Worm (Caenorhabditis elegans) whole organism, L3 larva: ENCODE results near the gene dnj-20.

Experiments
- R02D3.7 ChIP-seq: fragments of 150-350 bp; optimal IDR thresholded peaks from 2 replicates; lab custom pipeline; 2014; ENCODE audit warnings: missing biosample characterization, missing genetic modification characterization
- ZK546.5 ChIP-seq: sonication (generic microtip); optimal IDR thresholded peaks from 2 replicates; lab custom pipeline; 2017; ENCODE audit warnings: missing biosample characterization, missing genetic modification characterization
- aly-2 ChIP-seq: fragments of 150-350 bp; optimal IDR thresholded peaks from 2 replicates; lab custom pipeline; 2014; ENCODE audit warnings: missing biosample characterization, missing genetic modification characterization
- ama-1 ChIP-seq: fragments of 150-350 bp; optimal IDR thresholded peaks from 2 replicates; lab custom pipeline; 2018
- ceh-16 ChIP-seq: sonication (generic microtip); optimal IDR thresholded peaks from 2 replicates; lab custom pipeline; 2017; ENCODE audit warnings: missing biosample characterization, missing genetic modification characterization
- ceh-28 ChIP-seq: fragments of 150-350 bp; optimal IDR thresholded peaks from 2 replicates; lab custom pipeline; 2014; ENCODE audit warnings: missing biosample characterization, missing genetic modification reagents, missing genetic modification characterization
- ceh-82 ChIP-seq: fragments of 150-350 bp; optimal IDR thresholded peaks from 2 replicates; lab custom pipeline; 2014; ENCODE audit warnings: missing biosample characterization, missing genetic modification characterization
- ceh-9 ChIP-seq: sonication (generic microtip); optimal IDR thresholded peaks from 2 replicates; lab custom pipeline; 2018; ENCODE audit warnings: missing biosample characterization, missing genetic modification characterization
- daf-12 ChIP-seq: fragments of 150-350 bp; optimal IDR thresholded peaks from 2 replicates; lab custom pipeline; 2014; ENCODE audit warnings: missing biosample characterization, missing genetic modification reagents, missing genetic modification characterization
- egl-27 ChIP-seq: sonication (generic microtip); optimal IDR thresholded peaks from 4 replicates; lab custom pipeline; 2017; ENCODE audit warnings: missing biosample characterization, missing genetic modification reagents, missing genetic modification characterization
- egl-5 ChIP-seq: fragments of 150-350 bp; optimal IDR thresholded peaks from 2 replicates; lab custom pipeline; 2017; ENCODE audit warnings: missing biosample characterization, missing genetic modification reagents, missing genetic modification characterization, inconsistent platforms
- elt-1 ChIP-seq: fragments of 150-350 bp; optimal IDR thresholded peaks from 2 replicates; lab custom pipeline; 2014; ENCODE audit warnings: missing biosample characterization, missing genetic modification characterization
- elt-2 ChIP-seq: sonication (generic microtip); optimal IDR thresholded peaks from 2 replicates; lab custom pipeline; 2016; ENCODE audit warnings: missing genetic modification reagents, mild to moderate bottlenecking, missing genetic modification characterization, missing compliant biosample characterization
- eor-1 ChIP-seq, 2 experiments: fragments of 150-350 bp; optimal IDR thresholded peaks; 2 replicates each; lab custom pipeline; 2014 to 2018; ENCODE audit warnings: missing biosample characterization in 2 of 2, missing genetic modification characterization in 2 of 2
- fkh-10 ChIP-seq: sonication (generic microtip); optimal IDR thresholded peaks from 2 replicates; lab custom pipeline; 2017; ENCODE audit warnings: missing biosample characterization, missing genetic modification reagents, missing genetic modification characterization
- fos-1 ChIP-seq: fragments of 150-350 bp; optimal IDR thresholded peaks from 2 replicates; lab custom pipeline; 2014; ENCODE audit warnings: missing biosample characterization, missing genetic modification characterization
- hmg-11 ChIP-seq: sonication (generic microtip); optimal IDR thresholded peaks from 2 replicates; lab custom pipeline; 2016; ENCODE audit warnings: missing genetic modification characterization, missing compliant biosample characterization
- lsy-12 ChIP-seq: sonication (generic microtip); optimal IDR thresholded peaks from 2 replicates; lab custom pipeline; 2016; ENCODE audit warnings: mild to moderate bottlenecking, missing genetic modification characterization, missing compliant biosample characterization
- mdl-1 ChIP-seq: fragments of 150-350 bp; optimal IDR thresholded peaks from 2 replicates; lab custom pipeline; 2014; ENCODE audit warnings: missing biosample characterization, missing genetic modification characterization
- mml-1 ChIP-seq: fragments of 150-350 bp; sonication (generic microtip); optimal IDR thresholded peaks from 3 replicates; lab custom pipeline; 2014; ENCODE audit warnings: missing biosample characterization, missing genetic modification characterization
- nfya-1 ChIP-seq: sonication (generic microtip); optimal IDR thresholded peaks from 2 replicates; lab custom pipeline; 2017; ENCODE audit warnings: missing genetic modification characterization, mild to moderate bottlenecking, missing compliant biosample characterization, antibody characterized with exemption, moderate library complexity; ENCODE audit not compliant: insufficient read depth
- nhr-12 ChIP-seq: fragments of 150-350 bp; optimal IDR thresholded peaks from 2 replicates; lab custom pipeline; 2014; ENCODE audit warnings: missing biosample characterization, missing genetic modification characterization
- nhr-23 ChIP-seq: fragments of 150-350 bp; optimal IDR thresholded peaks from 2 replicates; lab custom pipeline; 2014; ENCODE audit warnings: missing biosample characterization, missing genetic modification reagents, missing genetic modification characterization
- nhr-237 ChIP-seq: fragments of 150-350 bp; optimal IDR thresholded peaks from 2 replicates; lab custom pipeline; 2014; ENCODE audit warnings: missing biosample characterization, missing genetic modification characterization
- nhr-25 ChIP-seq: sonication (generic microtip); optimal IDR thresholded peaks from 2 replicates; lab custom pipeline; 2017; ENCODE audit warnings: missing biosample characterization, missing genetic modification characterization
- nhr-28 ChIP-seq: fragments of 150-350 bp; optimal IDR thresholded peaks from 2 replicates; lab custom pipeline; 2014; ENCODE audit warnings: missing biosample characterization, missing genetic modification characterization
- nhr-77 ChIP-seq: fragments of 150-350 bp; optimal IDR thresholded peaks from 2 replicates; lab custom pipeline; 2014; ENCODE audit warnings: missing biosample characterization, missing genetic modification characterization
- pha-4 ChIP-seq: fragments of 150-350 bp; optimal IDR thresholded peaks from 2 replicates; lab custom pipeline; 2014; ENCODE audit warnings: missing biosample characterization, missing genetic modification reagents, missing genetic modification characterization
- pqm-1 ChIP-seq: fragments of 150-350 bp; optimal IDR thresholded peaks from 2 replicates; lab custom pipeline; 2017; ENCODE audit warnings: missing biosample characterization, missing genetic modification characterization, inconsistent platforms
- sea-2 ChIP-seq: fragments of 150-350 bp; sonication (generic microtip); optimal IDR thresholded peaks from 4 replicates; lab custom pipeline; 2014; ENCODE audit warnings: missing biosample characterization, missing genetic modification reagents, missing genetic modification characterization
- skn-1 ChIP-seq: fragments of 150-350 bp; optimal IDR thresholded peaks from 2 replicates; lab custom pipeline; 2014; ENCODE audit warnings: missing biosample characterization, missing genetic modification characterization
- snpc-4 ChIP-seq: fragments of 150-350 bp; optimal IDR thresholded peaks from 2 replicates; lab custom pipeline; 2014; ENCODE audit warnings: missing biosample characterization, missing genetic modification characterization
- tbx-2 ChIP-seq: sonication (generic microtip); optimal IDR thresholded peaks from 2 replicates; lab custom pipeline; 2016; ENCODE audit warnings: mild to moderate bottlenecking, missing genetic modification characterization, missing compliant biosample characterization
- unc-39 ChIP-seq: sonication (generic microtip); optimal IDR thresholded peaks from 4 replicates; lab custom pipeline; 2017; ENCODE audit warnings: missing biosample characterization, missing genetic modification characterization
- zag-1 ChIP-seq: fragments of 150-350 bp; optimal IDR thresholded peaks from 2 replicates; lab custom pipeline; 2014; ENCODE audit warnings: missing biosample characterization, missing genetic modification characterization
- ztf-11 ChIP-seq: fragments of 150-350 bp; optimal IDR thresholded peaks from 2 replicates; lab custom pipeline; 2014; ENCODE audit warnings: missing biosample characterization, missing genetic modification characterization
- ztf-4 ChIP-seq: fragments of 150-350 bp; optimal IDR thresholded peaks from 2 replicates; lab custom pipeline; 2014; ENCODE audit warnings: missing biosample characterization, missing genetic modification characterization

dnj-20 gene

ce11 chrII:9646122-9646555, 22.2 kb upstream of the dnj-20 start (continued):
- TF ChIP-seq lsy-12 (peak; percentile 56), skn-1 (no peak), unc-39 (tag; lab: Kevin White, UChicago) (no peak), nfya-1 (tag; lab: Kevin White, UChicago) (peak; percentile 88), ztf-4 (no peak), ZK546.5 (tag; lab: Kevin White, UChicago) (no peak), egl-27 (tag; lab: Kevin White, UChicago) (no peak), elt-1 (tag; lab: Kevin White, UChicago) (peak; percentile 73)

- TF ChIP-seq nhr-25 (tag; lab: Kevin White, UChicago) (peak; percentile 58), zag-1 (tag; lab: Kevin White, UChicago) (no peak), elt-1 (tag; lab: Kevin White, UChicago) (peak; percentile 96), ceh-16 (tag; lab: Kevin White, UChicago) (peak; percentile 7), ceh-28 (tag; lab: Kevin White, UChicago) (no peak), pqm-1 (tag; lab: Kevin White, UChicago) (peak; percentile 72), pha-4 (peak; percentile 31), elt-2 (tag; lab: Kevin White, UChicago) (peak; percentile 70)
Observed at ce11 chrII:9644940-9645634, 21.1 kb upstream of the dnj-20 start.

- TF ChIP-seq nhr-237 (tag; lab: Kevin White, UChicago) = no peak
- TF ChIP-seq nhr-23 (tag; lab: Kevin White, UChicago) = peak; percentile 24
- TF ChIP-seq lsy-12 = no peak
Observed at ce11 chrII:9644438-9644837, 20.5 kb upstream of the dnj-20 start, which contains the start of gene fzr-1. TSS of gene fzr-1 (minus strand) at chrII:9644466.

ce11 chrII:9636300-9636699, 12.3 kb upstream of the dnj-20 start, which contains the start of gene ZK1307.7:
TSS of gene ZK1307.7 (plus strand) at chrII:9636600.
- no peak for TF ChIP-seq ceh-28 (tag; lab: Kevin White, UChicago)
- no peak for TF ChIP-seq daf-12
- no peak for TF ChIP-seq skn-1
- TF ChIP-seq nhr-25 (tag; lab: Kevin White, UChicago) = no peak
- no peak for TF ChIP-seq mml-1 (tag; lab: Kevin White, UChicago)
- TF ChIP-seq nhr-12 (tag; lab: Kevin White, UChicago) = no peak
- TF ChIP-seq nhr-77 (tag; lab: Kevin White, UChicago) = no peak
- TF ChIP-seq egl-27 (tag; lab: Kevin White, UChicago) = no peak
- TF ChIP-seq nfya-1 (tag; lab: Kevin White, UChicago) = no peak
- no peak for TF ChIP-seq fos-1 (tag; lab: Kevin White, UChicago)
- no peak for TF ChIP-seq eor-1 (tag; optimal IDR thresholded peaks at IDR 0.05; lab: Kevin White, UChicago)
- TF ChIP-seq, all 47 proteins: peak for 0

- TF ChIP-seq ztf-4 (no peak), nhr-23 (tag; lab: Kevin White, UChicago) (no peak), fos-1 (tag; lab: Kevin White, UChicago) (no peak), mdl-1 (tag; lab: Kevin White, UChicago) (no peak), fkh-10 (no peak), pha-4 (no peak), lsy-12 (no peak), tbx-2 (tag; lab: Kevin White, UChicago) (no peak), ceh-28 (tag; lab: Kevin White, UChicago) (no peak), daf-12 (no peak), ZK546.5 (tag; lab: Kevin White, UChicago) (no peak)
- TF ChIP-seq, all 47 proteins: peak for 0
Observed at ce11 chrII:9625930-9626329, 2.0 kb upstream of the dnj-20 start.

ce11 chrII:9621913-9622348, 2.0 kb downstream of the dnj-20 start:
- TF ChIP-seq nhr-23 (tag; lab: Kevin White, UChicago) (peak; percentile 8), ztf-4 (no peak), pha-4 (peak; percentile 91)

- TF ChIP-seq nhr-25 (tag; lab: Kevin White, UChicago) = no peak
- peak; percentile 31 for TF ChIP-seq ama-1 (lab: Kevin White, UChicago)
- no peak for TF ChIP-seq mdl-1 (tag; lab: Kevin White, UChicago)
- TF ChIP-seq nhr-28 (tag; lab: Kevin White, UChicago) = no peak
- TF ChIP-seq aly-2 (tag; lab: Kevin White, UChicago) = no peak
- TF ChIP-seq egl-5 (tag; lab: Kevin White, UChicago) = no peak
- TF ChIP-seq zag-1 (tag; lab: Kevin White, UChicago) = no peak
- TF ChIP-seq sea-2 (GFP tag; lab: Kevin White, UChicago) = no peak
- peak; percentile 6 for TF ChIP-seq hmg-11
- TF ChIP-seq eor-1 (tag; optimal IDR thresholded peaks at IDR 0.05; lab: Kevin White, UChicago) = no peak
- no peak for TF ChIP-seq snpc-4
- TF ChIP-seq nhr-77 (tag; lab: Kevin White, UChicago) = no peak
- TF ChIP-seq fos-1 (tag; lab: Kevin White, UChicago) = no peak
- TF ChIP-seq ceh-82 = no peak
- no peak for TF ChIP-seq ztf-4
- TF ChIP-seq ceh-9 (tag; lab: Kevin White, UChicago) = no peak
- TF ChIP-seq R02D3.7 = no peak
- TF ChIP-seq skn-1 = no peak
- no peak for TF ChIP-seq pqm-1 (tag; lab: Kevin White, UChicago)
- TF ChIP-seq lsy-12 = no peak
- no peak for TF ChIP-seq egl-27 (tag; lab: Kevin White, UChicago)
- peak; percentile 60 for TF ChIP-seq pha-4
- no peak for TF ChIP-seq ztf-11 (tag; lab: Kevin White, UChicago)
- no peak for TF ChIP-seq daf-12
Observed at ce11 chrII:9621121-9621520, 2.9 kb downstream of the dnj-20 start.
